Fruit fly (Drosophila melanogaster): ENCODE measurements around the gene Cen.

DNA sequence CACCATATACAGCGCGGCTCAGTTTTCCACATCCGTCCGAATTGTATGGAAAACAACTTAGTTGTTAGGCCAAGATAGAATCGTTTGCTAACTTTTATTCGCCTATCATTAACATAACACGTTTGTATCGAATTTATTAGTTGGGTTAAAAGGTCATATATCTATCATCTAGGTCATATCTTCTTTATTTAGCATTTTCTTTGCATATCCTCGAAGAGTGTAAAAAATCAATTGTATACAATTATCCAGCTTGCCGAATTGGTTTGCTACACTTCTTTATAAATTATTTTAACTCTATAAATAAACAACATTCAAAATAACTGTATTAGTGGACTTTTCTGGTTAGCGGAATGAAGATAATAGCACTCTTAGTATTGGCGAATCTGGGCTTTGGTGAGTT lies 47.4 kb downstream of the Cen start, which contains the start of gene CG17472:
- TF ChIP-seq psq (optimal IDR thresholded peaks at IDR 0.05) = no peak
- TF ChIP-seq ttk (optimal IDR thresholded peaks at IDR 0.05) = no peak
- no peak for TF ChIP-seq h (optimal IDR thresholded peaks at IDR 0.05)
- TF ChIP-seq Myc (optimal IDR thresholded peaks at IDR 0.05) = no peak
- no peak for TF ChIP-seq insv (optimal IDR thresholded peaks at IDR 0.05)
